Worm (Caenorhabditis elegans) whole organism, L1 larva: ENCODE data around the gene ZC506.1.

Source experiments
- C04F5.9 ChIP-seq: sonication (generic microtip); optimal IDR thresholded peaks from 2 replicates; lab custom pipeline; 2016; ENCODE audit warnings: missing genetic modification characterization, missing compliant biosample characterization
- C16A3.4 ChIP-seq: fragments of 150-350 bp; optimal IDR thresholded peaks from 2 replicates; lab custom pipeline; 2014; ENCODE audit warnings: missing biosample characterization, missing genetic modification characterization
- C34B4.2 ChIP-seq: sonication (generic microtip); optimal IDR thresholded peaks from 2 replicates; lab custom pipeline; 2017; ENCODE audit warnings: mild to moderate bottlenecking, missing genetic modification characterization, missing compliant biosample characterization
- F16B12.6 ChIP-seq: fragments of 150-350 bp; optimal IDR thresholded peaks from 2 replicates; lab custom pipeline; 2014; ENCODE audit warnings: missing biosample characterization, missing genetic modification characterization
- Y116A8C.19 ChIP-seq: sonication (generic microtip); optimal IDR thresholded peaks from 2 replicates; lab custom pipeline; 2016; ENCODE audit warnings: missing compliant biosample characterization, missing genetic modification characterization, borderline replicate concordance
- aly-2 ChIP-seq: fragments of 150-350 bp; optimal IDR thresholded peaks from 2 replicates; lab custom pipeline; 2014; ENCODE audit warnings: missing biosample characterization, missing genetic modification characterization
- ama-1 ChIP-seq: fragments of 150-350 bp; optimal IDR thresholded peaks from 2 replicates; lab custom pipeline; 2014
- blmp-1 ChIP-seq: fragments of 150-350 bp; optimal IDR thresholded peaks from 2 replicates; lab custom pipeline; 2014; ENCODE audit warnings: missing biosample characterization, missing genetic modification characterization
- ceh-8 ChIP-seq: fragments of 200-800 bp; sonication (Bioruptor generic); optimal IDR thresholded peaks from 2 replicates; lab custom pipeline; 2018; ENCODE audit warnings: mild to moderate bottlenecking, missing genetic modification characterization, moderate library complexity, missing compliant biosample characterization
- ceh-88 ChIP-seq: fragments of 200-800 bp; sonication (Bioruptor generic); IDR thresholded peaks from 2 replicates; pipeline ENCODE4 v1.3.6; 2022; ENCODE audit warnings: missing genetic modification characterization, missing compliant biosample characterization
- ceh-90 ChIP-seq: sonication (generic microtip); optimal IDR thresholded peaks from 2 replicates; lab custom pipeline; 2016; ENCODE audit warnings: missing genetic modification characterization, missing compliant biosample characterization
- dpl-1 ChIP-seq, 3 experiments: fragments of 150-350 bp in 2 of 3; sonication (generic microtip) in 1 of 3; optimal IDR thresholded peaks; 2 replicates each; lab custom pipeline; 2014 to 2017; ENCODE audit warnings: missing biosample characterization in 3 of 3, missing genetic modification characterization in 3 of 3, missing genetic modification reagents in 3 of 3
- dsc-1 ChIP-seq: sonication (generic microtip); optimal IDR thresholded peaks from 2 replicates; lab custom pipeline; 2016; ENCODE audit warnings: mild to moderate bottlenecking, missing genetic modification characterization, missing compliant biosample characterization
- efl-1 ChIP-seq, 4 experiments: fragments of 150-350 bp; optimal IDR thresholded peaks in 3 of 4; peaks in 1 of 4; 1 replicate in 1 of 4; 2 replicates in 3 of 4; lab custom pipeline; 2014; ENCODE audit warnings: missing biosample characterization in 2 of 4, missing genetic modification characterization in 2 of 4, missing genetic modification reagents in 2 of 4
- efl-3 ChIP-seq: fragments of 200-800 bp; sonication (Bioruptor generic); optimal IDR thresholded peaks from 2 replicates; lab custom pipeline; 2018; ENCODE audit warnings: mild to moderate bottlenecking, missing genetic modification characterization, missing compliant biosample characterization
- egl-27 ChIP-seq, 2 experiments: fragments of 150-350 bp in 1 of 2; sonication (generic microtip); optimal IDR thresholded peaks; 3 replicates each; lab custom pipeline; 2017 to 2018; ENCODE audit warnings: missing biosample characterization in 2 of 2, missing genetic modification characterization in 2 of 2, missing genetic modification reagents in 2 of 2
- elt-2 ChIP-seq: sonication (generic microtip); optimal IDR thresholded peaks from 2 replicates; lab custom pipeline; 2016; ENCODE audit warnings: missing genetic modification characterization, mild to moderate bottlenecking, inconsistent platforms, missing compliant biosample characterization, missing genetic modification reagents
- elt-3 ChIP-seq, 6 experiments: fragments of 150-350 bp in 1 of 6; sonication (generic microtip); optimal IDR thresholded peaks; 2 replicates each; lab custom pipeline; 2017 to 2018; ENCODE audit warnings: missing biosample characterization in 6 of 6, missing genetic modification characterization in 6 of 6, inconsistent platforms in 1 of 6
- ets-5 ChIP-seq: fragments of 200-800 bp; sonication (Bioruptor generic); IDR thresholded peaks from 2 replicates; pipeline ENCODE4 v1.3.6; 2022; ENCODE audit warnings: missing genetic modification characterization, missing compliant biosample characterization
- fkh-10 ChIP-seq: sonication (generic microtip); optimal IDR thresholded peaks from 2 replicates; lab custom pipeline; 2017; ENCODE audit warnings: missing biosample characterization, missing genetic modification reagents, missing genetic modification characterization
- fkh-4 ChIP-seq: sonication (generic microtip); optimal IDR thresholded peaks from 2 replicates; lab custom pipeline; 2016; ENCODE audit warnings: missing compliant biosample characterization, missing genetic modification characterization, borderline replicate concordance
- fkh-8 ChIP-seq: sonication (generic microtip); optimal IDR thresholded peaks from 2 replicates; lab custom pipeline; 2016; ENCODE audit warnings: mild to moderate bottlenecking, missing genetic modification characterization, missing compliant biosample characterization
- fos-1 ChIP-seq: fragments of 150-350 bp; optimal IDR thresholded peaks from 2 replicates; lab custom pipeline; 2014; ENCODE audit warnings: missing biosample characterization, missing genetic modification characterization
- hlh-4 ChIP-seq: sonication (generic microtip); optimal IDR thresholded peaks from 2 replicates; lab custom pipeline; 2016; ENCODE audit warnings: mild to moderate bottlenecking, missing genetic modification characterization, missing compliant biosample characterization
- hpl-2 ChIP-seq: fragments of 150-350 bp; optimal IDR thresholded peaks from 2 replicates; lab custom pipeline; 2014; ENCODE audit warnings: missing biosample characterization, missing genetic modification reagents, missing genetic modification characterization
- jun-1 ChIP-seq: fragments of 150-350 bp; optimal IDR thresholded peaks from 2 replicates; lab custom pipeline; 2014; ENCODE audit warnings: missing biosample characterization, missing genetic modification reagents, missing genetic modification characterization
- lin-13 ChIP-seq: fragments of 150-350 bp; optimal IDR thresholded peaks from 2 replicates; lab custom pipeline; 2014; ENCODE audit warnings: missing biosample characterization, missing genetic modification reagents, missing genetic modification characterization
- lin-14 ChIP-seq: fragments of 200-800 bp; sonication (Bioruptor generic); optimal IDR thresholded peaks from 2 replicates; lab custom pipeline; 2018; ENCODE audit warnings: mild to moderate bottlenecking, missing genetic modification characterization, moderate library complexity, missing compliant biosample characterization
- lin-39 ChIP-seq: fragments of 150-350 bp; optimal IDR thresholded peaks from 2 replicates; lab custom pipeline; 2014; ENCODE audit warnings: missing biosample characterization, missing genetic modification reagents, missing genetic modification characterization
- lir-3 ChIP-seq: sonication (generic microtip); optimal IDR thresholded peaks from 2 replicates; lab custom pipeline; 2016; ENCODE audit warnings: mild to moderate bottlenecking, missing genetic modification characterization, moderate library complexity, missing compliant biosample characterization; ENCODE audit not compliant: poor library complexity
- lsy-2 ChIP-seq, 2 experiments: fragments of 150-350 bp; optimal IDR thresholded peaks; 2 replicates each; lab custom pipeline; 2014; ENCODE audit warnings: missing biosample characterization in 2 of 2, missing genetic modification characterization in 2 of 2
- mdl-1 ChIP-seq, 2 experiments: fragments of 150-350 bp; optimal IDR thresholded peaks; 2 replicates each; lab custom pipeline; 2014 to 2017; ENCODE audit warnings: missing biosample characterization in 2 of 2, missing genetic modification characterization in 2 of 2, inconsistent platforms in 1 of 2
- mef-2 ChIP-seq: fragments of 150-350 bp; optimal IDR thresholded peaks from 2 replicates; lab custom pipeline; 2014; ENCODE audit warnings: missing biosample characterization, missing genetic modification characterization
- mep-1 ChIP-seq: fragments of 150-350 bp; optimal IDR thresholded peaks from 2 replicates; lab custom pipeline; 2014; ENCODE audit warnings: missing biosample characterization, missing genetic modification characterization
- nhr-11 ChIP-seq: fragments of 150-350 bp; optimal IDR thresholded peaks from 2 replicates; lab custom pipeline; 2014; ENCODE audit warnings: missing biosample characterization, missing genetic modification characterization
- nhr-19 ChIP-seq: fragments of 200-800 bp; sonication (Bioruptor generic); conservative IDR thresholded peaks from 2 replicates; pipeline ENCODE4 v1.3.6; 2022; ENCODE audit warnings: missing genetic modification characterization, missing compliant biosample characterization
- nhr-20 ChIP-seq: sonication (generic microtip); optimal IDR thresholded peaks from 2 replicates; lab custom pipeline; 2016; ENCODE audit warnings: mild to moderate bottlenecking, missing genetic modification characterization, missing compliant biosample characterization
- nhr-237 ChIP-seq: fragments of 150-350 bp; optimal IDR thresholded peaks from 2 replicates; lab custom pipeline; 2014; ENCODE audit warnings: missing biosample characterization, missing genetic modification characterization
- nhr-47 ChIP-seq: sonication (generic microtip); optimal IDR thresholded peaks from 2 replicates; lab custom pipeline; 2016; ENCODE audit warnings: mild to moderate bottlenecking, missing genetic modification characterization, moderate library complexity, missing compliant biosample characterization
- nhr-76 ChIP-seq: sonication (generic microtip); optimal IDR thresholded peaks from 2 replicates; lab custom pipeline; 2017; ENCODE audit warnings: missing biosample characterization, missing genetic modification characterization
- nhr-84 ChIP-seq: sonication (generic microtip); optimal IDR thresholded peaks from 2 replicates; lab custom pipeline; 2017; ENCODE audit warnings: missing biosample characterization, missing genetic modification characterization
- nhr-85 ChIP-seq: sonication (generic microtip); peaks from one replicate; lab custom pipeline; 2016; ENCODE audit warnings: missing genetic modification characterization, inconsistent platforms, missing compliant biosample characterization
- pag-3 ChIP-seq: sonication (generic microtip); optimal IDR thresholded peaks from 2 replicates; lab custom pipeline; 2017; ENCODE audit warnings: missing genetic modification characterization, mild to moderate bottlenecking, missing compliant biosample characterization, antibody characterized with exemption, borderline replicate concordance; ENCODE audit not compliant: insufficient read depth
- rnt-1 ChIP-seq: sonication (generic microtip); optimal IDR thresholded peaks from 2 replicates; lab custom pipeline; 2016; ENCODE audit warnings: mild to moderate bottlenecking, missing genetic modification characterization, moderate library complexity, missing compliant biosample characterization
- sup-37 ChIP-seq: fragments of 200-800 bp; sonication (Bioruptor generic); optimal IDR thresholded peaks from 2 replicates; lab custom pipeline; 2018; ENCODE audit warnings: mild to moderate bottlenecking, missing genetic modification characterization, missing compliant biosample characterization
- swsn-7 ChIP-seq: sonication (generic microtip); optimal IDR thresholded peaks from 2 replicates; lab custom pipeline; 2016; ENCODE audit warnings: missing genetic modification characterization, missing compliant biosample characterization
- tbx-2 ChIP-seq: sonication (generic microtip); optimal IDR thresholded peaks from 2 replicates; lab custom pipeline; 2016; ENCODE audit warnings: missing genetic modification characterization, missing compliant biosample characterization
- tlp-1 ChIP-seq: fragments of 150-350 bp; optimal IDR thresholded peaks from 2 replicates; lab custom pipeline; 2014; ENCODE audit warnings: missing biosample characterization, missing genetic modification characterization
- unc-130 ChIP-seq: fragments of 150-350 bp; optimal IDR thresholded peaks from 2 replicates; lab custom pipeline; 2017; ENCODE audit warnings: missing biosample characterization, missing genetic modification characterization, inconsistent platforms
- xbp-1 ChIP-seq: sonication (generic microtip); optimal IDR thresholded peaks from 2 replicates; lab custom pipeline; 2016; ENCODE audit warnings: missing genetic modification characterization, missing compliant biosample characterization
- zag-1 ChIP-seq: fragments of 150-350 bp; optimal IDR thresholded peaks from 2 replicates; lab custom pipeline; 2014; ENCODE audit warnings: missing biosample characterization, missing genetic modification characterization
- zip-4 ChIP-seq: fragments of 200-800 bp; sonication (Bioruptor generic); optimal IDR thresholded peaks from 2 replicates; lab custom pipeline; 2018; ENCODE audit warnings: mild to moderate bottlenecking, missing genetic modification characterization, moderate library complexity, missing compliant biosample characterization
- ztf-4 ChIP-seq: fragments of 150-350 bp; optimal IDR thresholded peaks from 2 replicates; lab custom pipeline; 2014; ENCODE audit warnings: missing biosample characterization, missing genetic modification characterization

Gene ZC506.1

DNA sequence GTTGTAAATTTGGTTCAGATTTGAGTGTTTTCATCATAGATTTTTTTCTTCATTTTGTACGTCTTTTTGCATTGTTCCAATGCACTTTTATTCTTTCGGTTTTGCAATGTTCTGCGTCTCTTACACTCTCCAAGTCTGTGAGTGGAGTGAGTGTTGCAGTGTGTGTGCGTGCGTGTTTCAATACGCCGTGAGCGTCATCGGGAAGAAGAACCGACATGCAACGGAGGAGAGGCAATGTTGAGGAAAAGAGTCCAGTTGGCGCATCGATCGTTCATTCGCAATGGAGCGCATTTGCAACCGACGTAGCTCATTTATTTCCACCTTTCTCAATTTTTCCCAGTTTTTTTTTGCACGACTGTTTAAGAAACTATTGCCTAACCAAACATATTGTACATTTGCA lies at the start of gene ZC506.1:
Gene ZC506.1, plus strand, starts transcription at position 400 of the 400 bp plus-strand sequence.
- no peak for TF ChIP-seq hlh-4 (tag; lab: Kevin White, UChicago)
- TF ChIP-seq fos-1 (tag; lab: Kevin White, UChicago): peak; percentile 88
- peak; percentile 93 for TF ChIP-seq rnt-1 (tag; lab: Kevin White, UChicago)
- TF ChIP-seq nhr-85: peak; percentile 95
- TF ChIP-seq tbx-2 (tag; lab: Kevin White, UChicago): peak; percentile 96
- peak; percentile 37 for TF ChIP-seq nhr-11
- TF ChIP-seq sup-37 (GFP tag; lab: Kevin White, UChicago): peak; percentile 72
- TF ChIP-seq fkh-8 (tag; lab: Kevin White, UChicago): peak; percentile 96
- TF ChIP-seq ztf-4 (tag; lab: Kevin White, UChicago): peak; percentile 90
- no peak for TF ChIP-seq nhr-76
- TF ChIP-seq dpl-1 (GFP tag; optimal IDR thresholded peaks at IDR 0.05; lab: Kevin White, UChicago): peak; percentile 63 to 69 (median 67)
- peak; percentile 80 for TF ChIP-seq zag-1
- peak; percentile 92 for TF ChIP-seq lin-13 (GFP tag; lab: Kevin White, UChicago)
- TF ChIP-seq pag-3 (tag; lab: Kevin White, UChicago): no peak
- TF ChIP-seq elt-2 (tag; lab: Kevin White, UChicago): peak; percentile 81
- TF ChIP-seq nhr-19: peak; percentile 95
- peak; percentile 58 for TF ChIP-seq aly-2 (tag; lab: Kevin White, UChicago)
- TF ChIP-seq mdl-1 (tag; optimal IDR thresholded peaks at IDR 0.05; lab: Kevin White, UChicago): peak in 1 of 2 experiments; percentile 93
- TF ChIP-seq ama-1 (lab: Kevin White, UChicago): no peak
- no peak for TF ChIP-seq fkh-4 (tag; lab: Kevin White, UChicago)
- TF ChIP-seq xbp-1 (tag; lab: Kevin White, UChicago): peak; percentile 91
- TF ChIP-seq tlp-1: no peak
- TF ChIP-seq lin-14: peak; percentile 99
- TF ChIP-seq ceh-90: peak; percentile 48
- TF ChIP-seq efl-3 (GFP tag; lab: Kevin White, UChicago): no peak
- peak; percentile 38 for TF ChIP-seq C04F5.9 (tag; lab: Kevin White, UChicago)
- TF ChIP-seq swsn-7 (tag; lab: Kevin White, UChicago): peak; percentile 96
- TF ChIP-seq mep-1 (tag; lab: Kevin White, UChicago): peak; percentile 97
- peak; percentile 75 for TF ChIP-seq ceh-88 (GFP tag; lab: Robert Waterston, UW)
- peak; percentile 83 for TF ChIP-seq hpl-2
- TF ChIP-seq C16A3.4 (tag; lab: Kevin White, UChicago): peak; percentile 98
- TF ChIP-seq lin-39 (tag; lab: Kevin White, UChicago): peak; percentile 66
- TF ChIP-seq efl-1 (optimal IDR thresholded peaks at IDR 0.05; lab: Kevin White, UChicago): peak; percentile 75 to 80
- peak; percentile 63 to 96 for TF ChIP-seq efl-1 (GFP tag; optimal IDR thresholded peaks at IDR 0.05 in 1 of 2; lab: Kevin White, UChicago)
- peak; percentile 94 for TF ChIP-seq fkh-10 (GFP tag; lab: Kevin White, UChicago)
- TF ChIP-seq elt-3 (tag; optimal IDR thresholded peaks at IDR 0.05; lab: Kevin White, UChicago): peak in 4 of 6 experiments; percentile 3 to 83 (median 70)
- TF ChIP-seq C34B4.2: no peak
- no peak for TF ChIP-seq nhr-84
- peak; percentile 98 for TF ChIP-seq nhr-20 (tag; lab: Kevin White, UChicago)
- TF ChIP-seq Y116A8C.19 (tag; lab: Kevin White, UChicago): no peak
- TF ChIP-seq jun-1 (tag; lab: Kevin White, UChicago): peak; percentile 93
- TF ChIP-seq zip-4: peak; percentile 56
- peak; percentile 77 for TF ChIP-seq lir-3
- TF ChIP-seq dsc-1 (tag; lab: Kevin White, UChicago): peak; percentile 92
- peak; percentile 93 for TF ChIP-seq nhr-47 (tag; lab: Kevin White, UChicago)
- peak; percentile 82 for TF ChIP-seq nhr-237 (tag; lab: Kevin White, UChicago)
- TF ChIP-seq blmp-1 (tag; lab: Kevin White, UChicago): peak; percentile 78
- TF ChIP-seq egl-27 (tag; optimal IDR thresholded peaks at IDR 0.05; lab: Kevin White, UChicago): peak; percentile 74 to 87
- TF ChIP-seq lsy-2 (tag; optimal IDR thresholded peaks at IDR 0.05; lab: Kevin White, UChicago): peak; percentile 86 to 93
- peak; percentile 21 for TF ChIP-seq F16B12.6
- peak; percentile 72 for TF ChIP-seq mef-2
- peak; percentile 91 for TF ChIP-seq unc-130 (tag; lab: Kevin White, UChicago)
- TF ChIP-seq ets-5: no peak
- TF ChIP-seq ceh-8: peak; percentile 73
